Worm (Caenorhabditis elegans): ENCODE data around the gene F42A9.9.

DNA sequence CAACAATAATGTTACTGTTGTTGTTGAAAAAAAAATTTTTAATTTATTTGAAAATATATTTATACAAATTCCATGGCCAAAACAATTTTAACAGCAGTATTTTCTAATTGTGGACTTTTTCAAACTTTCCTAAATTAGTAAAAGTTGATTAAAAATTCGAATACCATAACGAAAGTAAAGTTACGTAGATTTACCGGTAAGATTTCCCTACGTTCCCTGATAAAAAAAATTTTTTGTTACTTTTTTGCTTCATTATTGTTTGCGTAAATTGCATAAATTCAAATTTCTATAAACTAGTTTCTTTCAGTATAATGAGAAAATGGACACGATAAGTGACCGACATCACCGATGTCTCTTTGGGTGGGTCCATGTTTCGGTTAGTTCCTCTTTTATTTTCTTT lies 29.7 kb downstream of the F42A9.9 start, which contains the start of gene F42A9.6:
- TF ChIP-seq ceh-39 (tag; optimal IDR thresholded peaks at IDR 0.05): no peak
- TF ChIP-seq elt-3 (tag; optimal IDR thresholded peaks at IDR 0.05): no peak
